Worm (Caenorhabditis elegans): ENCODE measurements around the gene AH9.1.

- TF ChIP-seq ama-1 (optimal IDR thresholded peaks at IDR 0.05) (no peak), aly-1 (tag; optimal IDR thresholded peaks at IDR 0.05) (no peak), tbx-37 (GFP tag; conservative IDR thresholded peaks at IDR 0.05) (no peak), ceh-13 (GFP tag; optimal IDR thresholded peaks at IDR 0.05) (no peak), scrt-1 (GFP tag; IDR thresholded peaks at IDR 0.05) (no peak), hmg-4 (GFP tag; optimal IDR thresholded peaks at IDR 0.05) (no peak), pes-1 (GFP tag; IDR thresholded peaks at IDR 0.05) (no peak), tra-4 (tag; optimal IDR thresholded peaks at IDR 0.05) (no peak), ceh-36 (tag; optimal IDR thresholded peaks at IDR 0.05) (no peak), B0310.2 (tag; optimal IDR thresholded peaks at IDR 0.05) (no peak), flt-1 (GFP tag; IDR thresholded peaks at IDR 0.05) (no peak), F13C5.2 (tag; optimal IDR thresholded peaks at IDR 0.05) (no peak), tbx-11 (GFP tag; IDR thresholded peaks at IDR 0.05) (no peak), ets-7 (tag; optimal IDR thresholded peaks at IDR 0.05) (no peak)
Measured at ce11 chrX:2262420-2262819, 15.6 kb upstream of the AH9.1 start.

All from whole organism, early embryonic.